Worm (Caenorhabditis elegans): ENCODE data around the gene sym-3.
A peak's percentile ranks its signal among the peaks of the same experiment; 100 is the strongest.

sym-3 gene

ce11 chrX:5810677-5811076 lies 37.1 kb downstream of the sym-3 start:
- TF ChIP-seq F37B4.10 (GFP tag; IDR thresholded peaks at IDR 0.05) (no peak), aptf-3 (GFP tag; IDR thresholded peaks at IDR 0.05) (no peak), dpff-1 (tag; optimal IDR thresholded peaks at IDR 0.05) (no peak), zim-3 (tag; optimal IDR thresholded peaks at IDR 0.05) (no peak), ceh-79 (tag; optimal IDR thresholded peaks at IDR 0.05) (no peak), hlh-12 (tag; optimal IDR thresholded peaks at IDR 0.05) (no peak), ztf-22 (GFP tag; optimal IDR thresholded peaks at IDR 0.05) (no peak), somi-1 (GFP tag; optimal IDR thresholded peaks at IDR 0.05) (no peak), bed-1 (GFP tag; IDR thresholded peaks at IDR 0.05) (no peak), hmg-1.2 (GFP tag; IDR thresholded peaks at IDR 0.05) (no peak), die-1 (tag; optimal IDR thresholded peaks at IDR 0.05) (no peak), unc-62 (GFP tag; optimal IDR thresholded peaks at IDR 0.05) (no peak), sea-2 (GFP tag; IDR thresholded peaks at IDR 0.05) (no peak), snpc-1.3 (tag; optimal IDR thresholded peaks at IDR 0.05; ENCODE audit: insufficient read depth) (no peak), nhr-27 (tag; optimal IDR thresholded peaks at IDR 0.05) (no peak), bed-2 (GFP tag; IDR thresholded peaks at IDR 0.05) (no peak), snpc-3.4 (tag; optimal IDR thresholded peaks at IDR 0.05) (no peak), attf-6 (GFP tag; IDR thresholded peaks at IDR 0.05) (no peak), B0261.1 (tag; optimal IDR thresholded peaks at IDR 0.05) (no peak)

ce11 chrX:5811997-5812562 lies 38.5 kb downstream of the sym-3 start:
- TF ChIP-seq nhr-120 (GFP tag; IDR thresholded peaks at IDR 0.05) (no peak), fkh-3 (tag; optimal IDR thresholded peaks at IDR 0.05) (no peak), F55B11.4 (tag; optimal IDR thresholded peaks at IDR 0.05; ENCODE audit: borderline replicate concordance, insufficient read depth) (no peak), chd-7 (tag; optimal IDR thresholded peaks at IDR 0.05) (peak; percentile 42), egrh-3 (GFP tag; IDR thresholded peaks at IDR 0.05) (no peak; the same call in 1 of the 2 replicates), F22D6.2 (tag; optimal IDR thresholded peaks at IDR 0.05) (no peak), C06A6.2 (GFP tag; conservative IDR thresholded peaks at IDR 0.05) (no peak), F33H1.4 (GFP tag; IDR thresholded peaks at IDR 0.05) (no peak), egl-44 (GFP tag; IDR thresholded peaks at IDR 0.05) (no peak), zfh-2 (GFP tag; conservative IDR thresholded peaks at IDR 0.05) (peak; percentile 93), zim-3 (tag; optimal IDR thresholded peaks at IDR 0.05) (peak; percentile 46), ztf-6 (GFP tag; IDR thresholded peaks at IDR 0.05) (no peak), lsl-1 (GFP tag; optimal IDR thresholded peaks at IDR 0.05) (no peak), Y67H2A.10 (GFP tag; conservative IDR thresholded peaks at IDR 0.05) (no peak), nfya-1 (tag; optimal IDR thresholded peaks at IDR 0.05; ENCODE audit: borderline replicate concordance, insufficient read depth) (no peak), him-1 (tag; optimal IDR thresholded peaks at IDR 0.05) (no peak), T07F8.4 (tag; optimal IDR thresholded peaks at IDR 0.05) (no peak), hlh-12 (tag; optimal IDR thresholded peaks at IDR 0.05) (no peak), Y53G8AR.9 (GFP tag; conservative IDR thresholded peaks at IDR 0.05) (no peak), ztf-3 (GFP tag; optimal IDR thresholded peaks at IDR 0.05) (no peak), dpff-1 (tag; optimal IDR thresholded peaks at IDR 0.05) (no peak), mel-28 (tag; optimal IDR thresholded peaks at IDR 0.05; ENCODE audit: borderline replicate concordance) (no peak), F49E8.2 (tag; optimal IDR thresholded peaks at IDR 0.05; ENCODE audit: insufficient read depth) (no peak), Y79H2A.3 (GFP tag; conservative IDR thresholded peaks at IDR 0.05) (no peak), madf-8 (GFP tag; conservative IDR thresholded peaks at IDR 0.05) (no peak), let-526 (GFP tag; IDR thresholded peaks at IDR 0.05) (0 out of 2 replicates have a peak, but pooled peaks have one; percentile 15), ama-1 (optimal IDR thresholded peaks at IDR 0.05) (no peak), ama-1 (GFP tag; optimal IDR thresholded peaks at IDR 0.05) (no peak), K11D2.4 (GFP tag; IDR thresholded peaks at IDR 0.05) (no peak), egl-18 (GFP tag; IDR thresholded peaks at IDR 0.05) (0 out of 2 replicates have a peak, but pooled peaks have one; percentile 25), attf-6 (GFP tag; IDR thresholded peaks at IDR 0.05) (no peak), rcor-1 (GFP tag; IDR thresholded peaks at IDR 0.05) (0 out of 2 replicates have a peak, but pooled peaks have one; percentile 6), sea-2 (GFP tag; IDR thresholded peaks at IDR 0.05) (no peak), B0261.1 (tag; optimal IDR thresholded peaks at IDR 0.05) (no peak)
